Fruit fly (Drosophila melanogaster): ENCODE data around the gene CG3857.

CG3857 gene

DNA sequence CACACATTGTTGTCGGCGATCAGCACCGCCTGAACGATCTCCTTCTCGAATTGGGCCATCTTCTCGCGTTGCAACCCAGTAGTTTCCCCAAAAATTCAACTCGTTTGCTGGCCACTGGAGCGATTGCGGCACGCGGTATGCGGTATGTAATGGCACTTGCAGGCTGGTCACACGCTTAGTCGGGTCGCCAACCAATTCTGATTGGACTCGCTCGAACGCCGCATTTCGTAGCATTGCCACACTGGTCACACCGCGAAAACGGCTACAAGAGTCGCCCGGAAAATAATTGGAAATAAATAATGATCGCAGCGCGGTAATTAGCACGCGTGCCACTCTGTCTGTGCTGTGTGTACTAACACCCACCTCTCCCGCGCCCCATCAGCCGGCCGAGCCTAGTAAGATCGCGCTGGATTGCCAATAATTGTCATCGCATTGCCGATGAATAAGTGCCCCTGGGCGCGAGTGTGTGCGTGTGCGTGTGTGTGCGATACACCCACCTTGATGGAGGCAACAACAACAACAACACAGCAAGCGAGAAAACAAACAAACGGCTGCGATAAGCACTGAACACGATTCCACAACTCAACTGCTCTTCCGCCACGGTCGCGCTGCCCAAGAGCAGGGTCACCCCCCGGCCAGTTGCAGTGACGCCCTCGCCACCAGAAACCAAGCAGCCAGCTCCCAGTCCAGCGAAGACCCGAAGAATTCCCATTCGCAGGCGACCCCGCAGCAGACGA lies 16.9 kb downstream of the CG3857 start, which contains the start of the genes eIF2Bepsilon and Ocrl:
Gene eIF2Bepsilon (minus strand): TSS at position 110 of the 737 bp plus-strand sequence.
Gene Ocrl (plus strand): TSS at position 217 of the 737 bp plus-strand sequence.
- peak; percentile 77 for TF ChIP-seq CG12659 (GFP tag; optimal IDR thresholded peaks at IDR 0.05)
- TF ChIP-seq stc (GFP tag; IDR thresholded peaks at IDR 0.05): no peak
- 0 out of 3 replicates have a peak, but pooled peaks have one; percentile 28 for TF ChIP-seq HLH4C (GFP tag; IDR thresholded peaks at IDR 0.05; ENCODE audit: partially characterized antibody)
- TF ChIP-seq Oaz (GFP tag; IDR thresholded peaks at IDR 0.05): no peak
- no peak for TF ChIP-seq Bteb2 (GFP tag; optimal IDR thresholded peaks at IDR 0.05)
- TF ChIP-seq Sry-δ (GFP tag; optimal IDR thresholded peaks at IDR 0.05): peak; percentile 61
- TF ChIP-seq Myb (GFP tag; optimal IDR thresholded peaks at IDR 0.05): peak; percentile 86
- no peak for TF ChIP-seq CG4424 (GFP tag; optimal IDR thresholded peaks at IDR 0.05)
- TF ChIP-seq HLHmδ (GFP tag; optimal IDR thresholded peaks at IDR 0.05): peak; percentile 70
- peak; percentile 94 for TF ChIP-seq Ets65A (GFP tag)
- TF ChIP-seq CG12219 (GFP tag; optimal IDR thresholded peaks at IDR 0.05): peak; percentile 12
- peak; percentile 23; the same call in 1 of the 3 replicates for TF ChIP-seq row (GFP tag; IDR thresholded peaks at IDR 0.05)
- TF ChIP-seq zen (tag; optimal IDR thresholded peaks at IDR 0.05): peak; percentile 56
- TF ChIP-seq sug (tag; optimal IDR thresholded peaks at IDR 0.05): peak; percentile 93
- TF ChIP-seq Bdp1 (GFP tag; optimal IDR thresholded peaks at IDR 0.05): peak; percentile 7
- no peak for TF ChIP-seq CG1647 (GFP tag; optimal IDR thresholded peaks at IDR 0.05)
- TF ChIP-seq CG11398 (GFP tag; optimal IDR thresholded peaks at IDR 0.05): no peak
- no peak for TF ChIP-seq otp (GFP tag; IDR thresholded peaks at IDR 0.05)
- peak; percentile 81 for TF ChIP-seq ftz-f1 (GFP tag; optimal IDR thresholded peaks at IDR 0.05)
- TF ChIP-seq Rfx (GFP tag; IDR thresholded peaks at IDR 0.05): 0 out of 2 replicates have a peak, but pooled peaks have one; percentile 9
- TF ChIP-seq CG30403 (GFP tag; optimal IDR thresholded peaks at IDR 0.05): peak; percentile 4
- TF ChIP-seq CG7786 (GFP tag; optimal IDR thresholded peaks at IDR 0.05): no peak
- TF ChIP-seq Vsx1 (GFP tag; optimal IDR thresholded peaks at IDR 0.05): no peak
- TF ChIP-seq CG1233 (GFP tag; optimal IDR thresholded peaks at IDR 0.05): no peak
- peak; percentile 11 for TF ChIP-seq CG9609 (GFP tag; optimal IDR thresholded peaks at IDR 0.05)
- peak; percentile 83 for TF ChIP-seq CG15514 (GFP tag; optimal IDR thresholded peaks at IDR 0.05)
- TF ChIP-seq ci (GFP tag; IDR thresholded peaks at IDR 0.05): peak; percentile 30; the same call in 1 of the 3 replicates
- TF ChIP-seq CG10267 (tag; optimal IDR thresholded peaks at IDR 0.05): peak; percentile 9
- TF ChIP-seq CG33213 (GFP tag; optimal IDR thresholded peaks at IDR 0.05): peak; percentile 53
- TF ChIP-seq ac (GFP tag; optimal IDR thresholded peaks at IDR 0.05): no peak
- peak; percentile 66 for TF ChIP-seq CG2116 (GFP tag; optimal IDR thresholded peaks at IDR 0.05)
- no peak for TF ChIP-seq TFAM (GFP tag; optimal IDR thresholded peaks at IDR 0.05)
- TF ChIP-seq sisA (GFP tag; IDR thresholded peaks at IDR 0.05): no peak
- TF ChIP-seq CG17186 (GFP tag; optimal IDR thresholded peaks at IDR 0.05): peak; percentile 65
- TF ChIP-seq Gsc (GFP tag; IDR thresholded peaks at IDR 0.05): no peak
- TF ChIP-seq crp (GFP tag; optimal IDR thresholded peaks at IDR 0.05): peak in 1 of 2 experiments; percentile 35
- no peak for TF ChIP-seq CG7357 (GFP tag; IDR thresholded peaks at IDR 0.05)
- no peak for TF ChIP-seq oc (tag; optimal IDR thresholded peaks at IDR 0.05)
- TF ChIP-seq BEAF-32 (GFP tag; optimal IDR thresholded peaks at IDR 0.05): peak; percentile 59
- TF ChIP-seq Deaf1 (tag; optimal IDR thresholded peaks at IDR 0.05): peak; percentile 63
- TF ChIP-seq ash1 (GFP tag; optimal IDR thresholded peaks at IDR 0.05): no peak
- peak; percentile 44; the same call in 1 of the 2 replicates for TF ChIP-seq CG13287 (GFP tag; IDR thresholded peaks at IDR 0.05; ENCODE audit: partially characterized antibody)
- peak; percentile 62 for TF ChIP-seq Med (GFP tag)
- TF ChIP-seq CG3065 (GFP tag; optimal IDR thresholded peaks at IDR 0.05): no peak
- peak; percentile 38 for TF ChIP-seq kah (GFP tag; optimal IDR thresholded peaks at IDR 0.05)
- no peak for TF ChIP-seq jing (GFP tag; optimal IDR thresholded peaks at IDR 0.05)
- TF ChIP-seq CG10321 (GFP tag; IDR thresholded peaks at IDR 0.05): no peak
- TF ChIP-seq CG6683 (GFP tag; optimal IDR thresholded peaks at IDR 0.05): peak; percentile 3
- no peak for TF ChIP-seq Blimp-1 (GFP tag; optimal IDR thresholded peaks at IDR 0.05)

Data from whole organism, embryonic.